Fruit fly (Drosophila melanogaster) whole organism, larva: ENCODE measurements around the gene CG32371.

Experiments
- noc ChIP-seq: fragments of 200-800 bp; sonication (Bioruptor generic); optimal IDR thresholded peaks from 3 replicates; lab custom pipeline; 2019; ENCODE audit warnings: missing biosample characterization, mild to moderate bottlenecking, missing genetic modification characterization, moderate library complexity

CG32371 gene

DNA sequence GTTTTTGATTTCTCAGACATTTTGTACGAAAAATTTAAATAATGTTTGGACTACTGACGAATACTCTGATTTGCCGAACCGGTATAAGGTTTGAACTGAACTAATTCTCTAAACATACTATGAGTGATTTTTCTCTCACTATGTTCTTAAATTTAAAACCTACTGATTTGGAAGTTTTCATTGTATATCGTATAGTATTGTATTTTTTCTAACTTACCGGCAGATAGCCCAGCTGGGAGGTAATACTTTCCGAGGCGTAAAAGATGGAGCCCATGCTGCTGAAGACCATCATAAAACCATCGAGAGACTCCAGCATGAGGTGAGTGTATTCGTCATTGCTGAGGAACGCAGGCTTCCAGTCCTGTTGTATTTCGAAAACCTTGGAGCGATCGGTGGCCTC is at the start of gene CG32371:
CG32371 (minus strand) TSS at position 101 of the 400 bp plus-strand sequence.
- no peak for TF ChIP-seq noc (tag; lab: Kevin White, UChicago)

DNA sequence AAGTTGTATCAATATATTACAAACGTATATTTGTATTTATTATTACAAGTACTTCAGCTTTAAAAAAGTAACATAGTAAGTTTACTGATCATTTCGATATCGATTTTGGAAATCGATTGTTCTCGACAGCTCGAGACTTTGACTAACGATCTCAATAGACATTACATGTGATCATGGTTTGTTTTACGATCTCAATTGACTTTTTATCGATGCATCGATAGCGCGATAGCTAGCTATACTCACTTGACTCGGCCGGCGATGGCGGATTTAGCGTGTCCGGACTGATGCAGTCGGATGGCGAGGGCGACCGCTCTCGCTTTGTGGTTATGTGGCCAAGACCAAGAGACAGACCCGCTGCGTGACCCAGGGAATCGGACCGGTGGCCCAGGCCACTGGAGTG is 49.0 kb upstream of the CG32371 start:
- TF ChIP-seq noc (tag; lab: Kevin White, UChicago), result no peak

DNA sequence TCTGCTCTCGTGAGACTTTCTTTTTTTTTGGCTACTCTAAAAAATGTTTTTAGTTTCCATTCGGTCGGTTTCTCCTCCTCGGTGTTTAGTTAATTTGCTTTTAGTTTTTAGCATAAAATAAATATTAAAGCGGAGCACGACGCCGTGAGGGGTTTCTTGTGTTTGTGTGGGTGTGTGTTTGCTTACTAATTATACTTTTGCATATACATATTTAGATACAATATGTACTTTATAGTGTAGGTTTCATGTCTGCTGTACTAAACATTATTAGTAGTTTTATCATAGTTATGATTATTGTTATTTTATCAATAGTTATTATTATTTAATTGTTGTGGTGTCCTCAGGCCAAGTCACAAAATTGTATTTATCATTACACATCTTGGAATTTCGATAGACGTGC is 47.8 kb upstream of the CG32371 start:
- TF ChIP-seq noc (tag; lab: Kevin White, UChicago), result no peak

DNA sequence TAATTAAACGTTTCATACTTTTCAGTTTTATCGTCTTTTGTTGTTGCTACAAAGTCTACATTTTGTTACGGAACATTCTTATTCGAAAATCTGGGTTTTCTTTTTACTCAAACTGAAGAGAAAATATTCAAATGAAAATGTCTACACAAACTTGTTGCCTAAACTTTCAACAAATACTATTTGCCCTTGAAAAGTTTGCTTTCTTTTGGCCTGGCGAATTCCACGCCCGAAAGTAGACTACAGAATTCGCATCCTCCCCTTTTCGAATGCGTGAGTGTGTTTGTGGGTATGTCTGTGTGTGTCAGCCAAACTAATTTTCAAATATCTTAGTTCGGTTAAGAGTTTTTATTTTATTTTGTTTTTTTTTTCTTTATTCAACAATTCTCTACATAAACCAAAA is 45.3 kb upstream of the CG32371 start:
- no peak for TF ChIP-seq noc (tag; lab: Kevin White, UChicago)

DNA sequence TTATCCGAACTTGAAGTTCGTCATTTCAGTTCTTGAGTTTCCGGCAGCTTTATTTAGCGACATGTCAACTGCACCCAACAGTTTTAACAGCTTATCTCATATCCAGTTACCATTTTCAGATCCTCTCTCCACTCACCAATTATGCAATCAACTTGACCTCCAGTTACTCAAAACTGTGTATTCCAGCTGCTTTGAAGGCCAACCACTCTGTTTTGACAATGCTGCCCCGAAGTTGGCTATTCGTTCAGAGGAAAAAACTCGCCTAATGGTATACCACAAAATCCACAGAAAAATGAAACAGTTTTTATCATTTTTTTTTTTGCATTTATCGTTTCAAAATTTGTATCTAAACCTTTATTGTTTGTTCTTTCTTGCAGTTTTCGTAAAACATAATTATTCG is 43.4 kb upstream of the CG32371 start:
- no peak for TF ChIP-seq noc (tag; lab: Kevin White, UChicago)

DNA sequence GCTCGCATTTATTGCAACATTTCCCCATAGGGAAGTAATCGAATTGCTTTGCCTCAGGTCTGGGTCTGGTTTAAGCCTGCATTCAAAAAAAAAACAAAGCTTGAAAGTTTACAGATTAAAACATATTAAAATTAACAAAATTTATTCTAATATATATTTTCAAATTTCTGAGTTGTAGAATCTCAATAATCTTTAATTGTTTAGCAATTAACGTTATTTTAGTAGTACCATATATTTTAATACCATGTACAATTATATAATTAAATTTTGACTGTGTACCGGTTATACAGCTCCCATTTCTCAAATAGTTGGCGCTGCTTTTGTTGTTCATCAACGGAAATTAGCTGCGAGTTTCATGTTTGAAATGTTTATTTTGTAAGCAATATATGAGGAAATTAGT is 42.8 kb upstream of the CG32371 start:
- TF ChIP-seq noc (tag; lab: Kevin White, UChicago), result no peak

DNA sequence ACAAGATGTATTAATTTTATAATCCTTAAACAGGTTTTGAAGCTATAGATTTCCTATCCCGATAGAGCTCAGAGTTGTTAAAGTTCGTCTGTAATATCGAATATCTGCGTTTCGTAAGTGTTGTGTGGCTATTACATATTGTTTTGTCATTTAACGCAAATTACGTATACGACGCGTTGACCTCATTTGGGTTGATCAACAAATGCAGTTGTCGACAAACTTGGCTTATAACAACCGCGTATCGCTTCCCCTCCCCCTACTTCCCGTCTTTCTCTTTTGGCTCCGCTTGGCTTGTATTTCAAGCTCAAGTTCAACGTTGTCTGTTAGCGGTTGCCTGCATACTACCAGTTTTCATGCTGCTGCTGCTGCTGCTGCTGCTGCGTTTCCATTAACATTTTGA is 42.3 kb upstream of the CG32371 start:
- TF ChIP-seq noc (tag; lab: Kevin White, UChicago), result no peak

DNA sequence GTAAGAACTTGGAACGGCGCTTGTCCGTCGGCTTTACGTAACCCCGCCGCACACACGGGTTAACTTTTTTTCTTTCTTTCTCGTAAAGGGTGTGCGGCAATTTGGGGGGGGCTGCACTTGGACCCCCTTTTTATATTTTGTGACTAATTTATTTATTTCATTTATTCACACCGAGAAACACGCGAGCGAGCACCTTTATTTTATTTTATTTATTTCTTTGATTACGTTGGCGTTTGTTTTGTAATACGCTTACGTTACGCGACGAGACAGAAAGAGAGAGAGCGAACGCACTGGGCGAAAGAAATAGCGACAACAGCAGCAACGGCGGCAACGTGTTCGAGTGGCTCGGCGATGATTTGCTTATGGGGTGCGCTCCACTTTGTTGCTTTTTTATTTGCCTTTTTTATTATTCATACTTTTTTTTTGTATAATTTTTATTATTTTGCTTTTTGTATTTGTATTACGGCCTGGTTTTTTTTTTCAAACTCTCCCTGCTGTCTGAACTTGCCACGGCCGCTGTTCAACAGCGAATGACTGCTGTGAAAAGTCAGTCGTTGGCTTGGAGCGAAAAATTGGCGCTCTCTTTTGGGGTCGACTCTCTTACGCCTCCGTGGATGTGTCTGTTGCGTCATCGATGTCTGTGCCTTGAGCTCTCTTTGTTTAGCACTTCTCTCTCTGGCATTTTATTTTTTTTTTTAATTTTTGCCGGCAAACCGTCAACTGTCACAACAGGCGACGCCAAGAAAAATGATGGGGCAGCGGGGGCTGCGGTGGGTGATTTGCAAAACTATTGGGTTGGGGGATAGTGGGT is 41.3 kb upstream of the CG32371 start, which contains the start of gene CG32369:
CG32369 (minus strand) TSS at position 537 of the 811 bp plus-strand sequence.
- peak; percentile 58 for TF ChIP-seq noc (tag; lab: Kevin White, UChicago)

DNA sequence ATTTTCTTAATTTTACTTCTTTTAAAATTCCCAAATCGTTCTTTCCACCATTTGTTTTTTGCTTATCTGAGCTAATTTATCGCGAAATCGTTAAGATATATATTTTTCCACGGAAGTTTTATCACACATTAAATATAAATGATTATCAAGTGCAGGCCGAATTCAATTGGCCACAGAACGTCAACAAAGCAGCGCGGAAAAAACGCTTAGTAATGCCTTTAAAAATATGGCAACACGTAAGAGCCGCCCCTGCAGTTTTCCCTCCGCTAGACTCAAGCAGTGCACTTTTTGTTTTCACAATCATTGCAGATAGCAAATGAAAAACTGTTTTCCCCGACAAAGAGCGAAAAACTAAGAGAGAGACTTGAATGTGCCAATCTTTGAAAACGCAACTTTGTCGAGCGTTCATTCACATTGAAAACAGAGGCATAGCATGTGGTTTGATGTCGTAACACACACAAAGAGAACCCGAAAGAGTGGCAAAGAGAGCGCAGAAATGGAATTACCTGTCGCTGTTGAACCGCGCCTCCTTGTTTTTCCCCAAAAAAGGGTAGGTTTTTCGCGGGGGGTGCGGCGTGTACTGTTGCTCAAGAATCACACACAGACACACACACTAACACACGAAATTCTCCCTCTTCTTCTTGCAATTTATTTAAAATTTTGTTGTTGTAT is 40.5 kb upstream of the CG32371 start:
- no peak for TF ChIP-seq noc (tag; lab: Kevin White, UChicago)

DNA sequence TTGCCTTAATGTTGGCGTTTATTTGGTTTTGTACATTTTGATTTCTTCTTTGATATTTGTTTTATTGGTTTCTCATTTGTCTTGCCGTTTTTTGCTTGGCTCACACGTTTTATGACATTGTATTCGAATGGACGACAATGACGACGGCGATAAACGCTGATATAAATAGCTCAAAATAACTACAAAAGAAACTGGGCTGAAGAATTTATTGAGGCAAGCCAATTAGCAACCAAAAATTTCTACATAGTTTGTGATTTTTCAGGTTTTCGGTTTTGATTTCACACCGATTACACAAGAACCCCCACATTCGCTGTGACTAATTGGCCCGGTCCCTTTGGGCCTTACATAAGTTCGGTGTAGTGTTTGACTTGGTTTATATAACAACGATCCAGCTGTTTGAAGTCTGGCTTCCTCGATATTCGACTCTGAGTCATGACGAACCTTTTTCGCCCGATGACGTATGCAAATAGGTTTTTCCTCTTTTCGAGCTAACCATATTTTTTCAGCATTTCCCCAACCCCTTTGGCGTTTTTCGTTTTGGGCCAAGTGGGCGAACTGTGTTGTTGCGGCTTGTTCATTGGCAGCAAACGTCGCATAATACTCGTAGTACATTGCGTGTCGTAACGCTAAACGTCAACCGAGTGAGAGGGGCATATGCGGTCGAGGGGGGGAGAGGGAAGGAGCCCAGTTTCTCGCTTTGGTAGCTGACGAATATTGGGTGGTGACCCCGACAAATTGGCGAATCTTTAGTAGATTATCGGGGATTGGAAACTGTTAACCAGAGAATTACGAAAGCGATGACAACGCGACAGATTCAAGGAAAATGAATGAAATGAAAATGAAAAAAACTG is 39.6 kb upstream of the CG32371 start:
- TF ChIP-seq noc (tag; lab: Kevin White, UChicago), result no peak

DNA sequence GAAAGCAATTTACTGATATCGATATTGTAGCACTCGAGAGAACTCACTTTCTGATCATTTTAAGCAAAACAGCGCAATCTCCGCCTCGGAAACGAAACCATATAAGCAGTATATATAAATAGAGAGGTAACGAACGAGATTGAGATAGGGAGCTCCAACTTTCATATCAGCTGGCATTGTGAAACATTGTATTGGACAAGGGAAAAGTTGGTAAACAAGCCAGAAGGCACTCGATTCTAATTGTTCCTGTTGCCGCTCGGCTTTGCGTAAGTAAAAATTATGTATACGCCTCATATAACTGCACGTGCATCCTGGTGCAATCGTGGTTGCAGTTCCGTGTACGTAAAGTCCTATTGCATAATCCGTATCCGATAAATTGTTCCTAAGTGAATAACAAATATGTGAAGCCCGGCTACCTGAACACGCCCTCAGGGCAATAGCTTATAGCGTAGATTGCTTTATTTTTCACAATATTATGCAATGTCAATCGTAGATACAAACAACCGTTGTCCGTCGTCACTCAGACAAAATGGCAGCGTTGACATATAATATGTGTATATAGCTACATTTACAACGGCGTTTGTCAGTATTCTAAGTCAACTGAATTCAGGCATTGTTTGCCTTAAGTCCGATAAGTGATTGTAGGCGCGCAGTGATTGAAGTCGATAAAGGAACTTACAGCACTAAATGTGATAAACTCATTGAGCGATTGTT is 38.5 kb upstream of the CG32371 start:
- TF ChIP-seq noc (tag; lab: Kevin White, UChicago), result no peak

DNA sequence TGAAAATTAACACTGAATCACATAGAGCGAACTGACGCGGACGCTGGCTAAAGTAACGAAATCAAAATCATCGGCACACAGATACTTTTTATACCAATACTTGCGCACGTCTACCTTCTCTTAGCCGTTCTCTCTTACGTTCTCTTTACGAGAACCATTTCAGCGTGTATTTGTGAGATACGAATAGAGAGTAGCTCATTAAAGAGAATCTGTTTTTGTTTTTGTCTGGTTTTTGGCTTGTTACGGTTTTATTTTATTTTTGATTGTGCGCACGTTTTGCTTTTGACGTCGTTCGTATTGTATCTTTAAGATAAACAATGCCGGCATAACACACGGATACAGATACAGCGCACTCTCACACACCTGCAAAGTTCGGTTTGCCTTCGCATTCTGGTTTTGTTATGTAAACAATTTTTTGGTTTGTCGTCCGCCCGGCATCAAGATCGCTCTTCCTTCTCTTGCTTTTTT is 37.2 kb upstream of the CG32371 start:
- TF ChIP-seq noc (tag; lab: Kevin White, UChicago), result no peak

DNA sequence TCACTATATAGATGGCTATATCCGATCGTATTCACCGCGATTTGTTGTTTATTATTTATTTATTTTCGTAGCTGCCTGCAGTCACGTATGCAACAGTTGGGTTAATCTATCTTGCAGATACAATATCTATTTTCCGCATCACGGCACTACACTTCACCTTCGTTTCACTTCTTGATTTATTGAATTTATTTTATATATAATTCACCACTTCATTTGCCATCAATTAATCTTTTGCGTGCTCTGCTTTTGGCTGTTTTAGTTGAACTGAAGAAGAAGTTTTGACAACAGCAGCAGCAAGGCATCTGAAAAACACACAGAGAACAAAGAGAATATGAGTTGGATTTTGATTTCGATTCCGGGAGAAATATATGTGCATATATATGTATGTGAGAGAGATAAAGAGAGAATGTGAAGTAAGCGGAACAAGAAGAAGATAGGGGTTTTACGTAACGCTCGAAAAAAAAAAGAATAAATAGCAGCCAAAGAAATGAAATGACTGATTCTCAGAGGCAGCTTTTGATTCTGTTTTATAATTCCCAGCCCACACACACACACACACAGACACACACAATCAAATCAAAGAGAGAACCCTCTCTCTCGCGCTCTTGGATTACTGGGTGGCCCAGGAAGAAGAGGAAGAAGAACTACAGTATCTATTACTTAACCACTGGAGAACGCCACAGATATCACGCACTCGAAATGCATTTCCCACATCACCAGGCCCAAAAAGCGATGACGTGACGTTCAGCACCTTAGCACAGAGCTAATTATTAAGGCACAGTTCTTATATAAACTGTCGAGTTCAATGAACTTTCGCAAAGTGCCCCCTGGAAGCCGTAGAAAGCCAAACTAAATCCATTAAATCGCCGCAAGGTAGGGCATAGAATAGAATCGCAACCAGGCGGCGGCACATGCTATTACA is 36.5 kb upstream of the CG32371 start:
- no peak for TF ChIP-seq noc (tag; lab: Kevin White, UChicago)

DNA sequence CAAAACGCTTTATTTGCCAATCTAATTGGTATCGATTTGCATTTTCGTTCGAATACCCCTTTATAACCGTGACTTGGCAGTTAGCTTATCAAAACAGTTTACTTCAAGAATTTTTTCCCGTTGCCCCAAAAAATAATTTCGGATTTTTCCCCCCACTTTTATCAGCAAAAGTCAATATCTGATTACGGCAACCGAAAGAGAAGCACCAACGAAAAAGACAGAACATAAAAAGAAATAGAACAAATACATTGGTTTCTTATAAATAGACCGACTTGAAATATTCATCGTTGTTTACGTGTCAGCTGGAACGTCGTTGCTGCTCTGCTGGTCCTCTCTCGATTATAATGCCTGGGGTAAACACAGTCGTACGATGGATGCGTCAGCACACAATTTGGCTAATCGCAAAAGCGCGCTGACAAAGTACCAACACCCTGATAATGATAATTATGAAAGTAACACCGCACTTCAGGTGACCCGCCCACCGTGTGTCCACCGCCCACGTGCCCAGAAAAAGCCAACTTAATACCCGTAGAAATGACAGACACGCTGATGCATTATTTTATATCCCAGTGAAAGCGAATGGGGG is 33.2 kb upstream of the CG32371 start:
- peak; percentile 7 for TF ChIP-seq noc (tag; lab: Kevin White, UChicago)
